Worm (Caenorhabditis elegans) whole organism, L4 larva: ENCODE results near the gene Y41E3.6.

Experiments used
- F37D6.2 ChIP-seq: sonication (generic microtip); optimal IDR thresholded peaks from 2 replicates; lab custom pipeline; 2016; ENCODE audit warnings: mild to moderate bottlenecking, missing genetic modification characterization, missing compliant biosample characterization
- F49E8.2 ChIP-seq: sonication (generic microtip); optimal IDR thresholded peaks from 2 replicates; lab custom pipeline; 2016; ENCODE audit warnings: missing compliant biosample characterization, mild to moderate bottlenecking, missing genetic modification characterization, borderline replicate concordance
- R02D3.7 ChIP-seq: fragments of 150-350 bp; sonication (generic microtip); optimal IDR thresholded peaks from 3 replicates; lab custom pipeline; 2014; ENCODE audit warnings: missing biosample characterization, missing genetic modification characterization
- T20F7.1 ChIP-seq: fragments of 200-800 bp; sonication (Bioruptor generic); optimal IDR thresholded peaks from 2 replicates; lab custom pipeline; 2018; ENCODE audit warnings: mild to moderate bottlenecking, missing genetic modification characterization, missing compliant biosample characterization
- Y105C5A.15 ChIP-seq: fragments of 200-800 bp; sonication (Bioruptor generic); IDR thresholded peaks from 2 replicates; pipeline ENCODE4 v1.3.6; 2022; ENCODE audit warnings: missing genetic modification characterization, missing compliant biosample characterization
- aha-1 ChIP-seq: fragments of 150-350 bp; peaks from one replicate; lab custom pipeline; 2014; ENCODE audit warnings: missing biosample characterization, missing genetic modification characterization
- aly-2 ChIP-seq: sonication (generic microtip); optimal IDR thresholded peaks from 2 replicates; lab custom pipeline; 2018; ENCODE audit warnings: missing biosample characterization, missing genetic modification characterization
- ama-1 ChIP-seq: fragments of 150-350 bp; optimal IDR thresholded peaks from 2 replicates; lab custom pipeline; 2014; ENCODE audit warnings: inconsistent platforms, mixed read lengths
- arid-1 ChIP-seq: fragments of 200-800 bp; sonication (Bioruptor generic); conservative IDR thresholded peaks from 2 replicates; pipeline ENCODE4 v1.3.6; 2022; ENCODE audit warnings: missing genetic modification reagents, missing genetic modification characterization, missing compliant biosample characterization
- ceh-28 ChIP-seq: fragments of 150-350 bp; optimal IDR thresholded peaks from 2 replicates; lab custom pipeline; 2014; ENCODE audit warnings: missing biosample characterization, missing genetic modification reagents, missing genetic modification characterization
- ceh-44 ChIP-seq: fragments of 200-800 bp; sonication (Bioruptor generic); IDR thresholded peaks from 2 replicates; pipeline ENCODE4 v1.3.6; 2022; ENCODE audit warnings: missing genetic modification reagents, missing genetic modification characterization, missing compliant biosample characterization
- ceh-62 ChIP-seq: sonication (generic microtip); optimal IDR thresholded peaks from 2 replicates; lab custom pipeline; 2017; ENCODE audit warnings: missing biosample characterization, missing genetic modification characterization
- ceh-82 ChIP-seq: sonication (generic microtip); optimal IDR thresholded peaks from 2 replicates; lab custom pipeline; 2017; ENCODE audit warnings: missing biosample characterization, missing genetic modification characterization
- daf-16 ChIP-seq, 3 experiments: sonication (generic microtip); optimal IDR thresholded peaks; 2 replicates each; lab custom pipeline; 2016 to 2017; ENCODE audit warnings: missing genetic modification characterization in 3 of 3, missing genetic modification reagents in 3 of 3, mild to moderate bottlenecking in 2 of 3, missing compliant biosample characterization in 2 of 3, missing biosample characterization in 1 of 3, moderate library complexity in 1 of 3
- daf-8 ChIP-seq: fragments of 200-800 bp; sonication (Bioruptor generic); IDR thresholded peaks from 2 replicates; pipeline ENCODE4 v1.3.6; 2022; ENCODE audit warnings: missing genetic modification characterization, missing compliant biosample characterization
- dmd-9 ChIP-seq: fragments of 200-800 bp; sonication (Bioruptor generic); IDR thresholded peaks from 2 replicates; pipeline ENCODE4 v1.3.6; 2022; ENCODE audit warnings: missing genetic modification reagents, missing genetic modification characterization, missing compliant biosample characterization
- dpl-1 ChIP-seq: fragments of 150-350 bp; optimal IDR thresholded peaks from 2 replicates; lab custom pipeline; 2014; ENCODE audit warnings: missing biosample characterization, missing genetic modification reagents, missing genetic modification characterization
- dve-1 ChIP-seq: sonication (generic microtip); optimal IDR thresholded peaks from 2 replicates; lab custom pipeline; 2017; ENCODE audit warnings: antibody characterized with exemption, mild to moderate bottlenecking, missing genetic modification characterization, missing compliant biosample characterization; ENCODE audit not compliant: insufficient read depth
- hlh-11 ChIP-seq: fragments of 200-800 bp; sonication (Bioruptor generic); optimal IDR thresholded peaks from 2 replicates; lab custom pipeline; 2018; ENCODE audit warnings: mild to moderate bottlenecking, missing genetic modification characterization, missing compliant biosample characterization
- hlh-30 ChIP-seq: sonication (generic microtip); optimal IDR thresholded peaks from 2 replicates; lab custom pipeline; 2017; ENCODE audit warnings: antibody characterized with exemption, mild to moderate bottlenecking, missing genetic modification characterization, missing compliant biosample characterization; ENCODE audit not compliant: insufficient read depth
- hmg-1.1 ChIP-seq: fragments of 200-800 bp; sonication (Bioruptor generic); IDR thresholded peaks from 2 replicates; pipeline ENCODE4 v1.3.6; 2022; ENCODE audit warnings: missing genetic modification reagents, missing genetic modification characterization, missing compliant biosample characterization
- lim-7 ChIP-seq: fragments of 200-800 bp; sonication (Bioruptor generic); IDR thresholded peaks from 2 replicates; pipeline ENCODE4 v1.3.6; 2022; ENCODE audit warnings: missing genetic modification characterization, missing compliant biosample characterization
- lin-1 ChIP-seq: fragments of 200-800 bp; sonication (Bioruptor generic); IDR thresholded peaks from 2 replicates; pipeline ENCODE4 v1.3.6; 2022; ENCODE audit warnings: missing genetic modification reagents, missing genetic modification characterization, missing compliant biosample characterization
- lin-13 ChIP-seq: fragments of 150-350 bp; optimal IDR thresholded peaks from 2 replicates; lab custom pipeline; 2014; ENCODE audit warnings: missing biosample characterization, missing genetic modification reagents, missing genetic modification characterization
- lin-38 ChIP-seq: fragments of 200-800 bp; sonication (Bioruptor generic); IDR thresholded peaks from 2 replicates; pipeline ENCODE4 v1.3.6; 2022; ENCODE audit warnings: missing genetic modification reagents, missing genetic modification characterization, missing compliant biosample characterization
- lir-3 ChIP-seq: sonication (generic microtip); optimal IDR thresholded peaks from 2 replicates; lab custom pipeline; 2016; ENCODE audit warnings: mild to moderate bottlenecking, missing genetic modification characterization, missing compliant biosample characterization
- lsy-2 ChIP-seq, 2 experiments: fragments of 150-350 bp in 1 of 2; sonication (generic microtip) in 1 of 2; optimal IDR thresholded peaks; 2 replicates each; lab custom pipeline; 2014 to 2017; ENCODE audit warnings: missing biosample characterization in 2 of 2, missing genetic modification characterization in 2 of 2
- madf-9 ChIP-seq: fragments of 200-800 bp; sonication (Bioruptor generic); conservative IDR thresholded peaks from 2 replicates; pipeline ENCODE4 v1.3.6; 2022; ENCODE audit warnings: missing genetic modification reagents, missing genetic modification characterization, missing compliant biosample characterization
- mdl-1 ChIP-seq, 2 experiments: fragments of 150-350 bp in 1 of 2; sonication (generic microtip) in 1 of 2; optimal IDR thresholded peaks; 2 replicates each; lab custom pipeline; 2014 to 2017; ENCODE audit warnings: missing biosample characterization in 2 of 2, missing genetic modification characterization in 2 of 2
- mep-1 ChIP-seq: fragments of 150-350 bp; sonication (generic microtip); optimal IDR thresholded peaks from 3 replicates; lab custom pipeline; 2014; ENCODE audit warnings: missing biosample characterization, missing genetic modification characterization
- mes-2 ChIP-seq: sonication (generic microtip); optimal IDR thresholded peaks from 2 replicates; lab custom pipeline; 2016; ENCODE audit warnings: missing genotype, mild to moderate bottlenecking, missing genetic modification characterization, missing compliant biosample characterization; ENCODE audit not compliant: poor library complexity, severe bottlenecking
- nhr-11 ChIP-seq: fragments of 150-350 bp; optimal IDR thresholded peaks from 2 replicates; lab custom pipeline; 2014; ENCODE audit warnings: missing biosample characterization, missing genetic modification characterization
- nhr-111 ChIP-seq: fragments of 200-800 bp; sonication (Bioruptor generic); optimal IDR thresholded peaks from 2 replicates; lab custom pipeline; 2018; ENCODE audit warnings: mild to moderate bottlenecking, missing genetic modification characterization, missing compliant biosample characterization
- nhr-28 ChIP-seq: fragments of 150-350 bp; optimal IDR thresholded peaks from 2 replicates; lab custom pipeline; 2014; ENCODE audit warnings: missing biosample characterization, missing genetic modification characterization
- nhr-48 ChIP-seq: sonication (generic microtip); optimal IDR thresholded peaks from 2 replicates; lab custom pipeline; 2016; ENCODE audit warnings: mild to moderate bottlenecking, missing genetic modification characterization, missing compliant biosample characterization
- nhr-6 ChIP-seq: fragments of 150-350 bp; optimal IDR thresholded peaks from 2 replicates; lab custom pipeline; 2014; ENCODE audit warnings: missing biosample characterization, missing genetic modification characterization
- nhr-77 ChIP-seq: fragments of 150-350 bp; optimal IDR thresholded peaks from 2 replicates; lab custom pipeline; 2014; ENCODE audit warnings: missing biosample characterization, missing genetic modification characterization
- pha-4 ChIP-seq, 2 experiments: fragments of 150-350 bp in 1 of 2; fragments of 200-800 bp in 1 of 2; sonication (Bioruptor generic) in 1 of 2; IDR thresholded peaks in 1 of 2; optimal IDR thresholded peaks in 1 of 2; 2 replicates each; pipeline versions ENCODE4 v1.3.6 to Lab custom; 2014 to 2022; ENCODE audit warnings: missing genetic modification characterization in 2 of 2, missing genetic modification reagents in 2 of 2, missing biosample characterization in 1 of 2, missing compliant biosample characterization in 1 of 2
- rbr-2 ChIP-seq: sonication (generic microtip); optimal IDR thresholded peaks from 2 replicates; lab custom pipeline; 2016; ENCODE audit warnings: missing genotype, missing genetic modification characterization, missing compliant biosample characterization
- snpc-1.2 ChIP-seq: fragments of 200-800 bp; sonication (Bioruptor generic); IDR thresholded peaks from 2 replicates; pipeline ENCODE4 v1.3.6; 2022; ENCODE audit warnings: missing genetic modification reagents, missing genetic modification characterization, missing compliant biosample characterization
- snpc-4 ChIP-seq: fragments of 150-350 bp; optimal IDR thresholded peaks from 2 replicates; lab custom pipeline; 2014; ENCODE audit warnings: missing biosample characterization, missing genetic modification characterization
- tag-97 ChIP-seq: fragments of 200-800 bp; sonication (Bioruptor generic); IDR thresholded peaks from 2 replicates; pipeline ENCODE4 v1.3.6; 2022; ENCODE audit warnings: missing genetic modification characterization, missing compliant biosample characterization
- unc-62 ChIP-seq, 3 experiments: fragments of 150-350 bp in 1 of 3; sonication (generic microtip); optimal IDR thresholded peaks in 2 of 3; peaks in 1 of 3; 1 replicate in 1 of 3; 2 replicates in 2 of 3; lab custom pipeline; 2014 to 2017; ENCODE audit warnings: missing biosample characterization in 3 of 3, missing genetic modification characterization in 3 of 3, missing genetic modification reagents in 3 of 3, missing genotype in 1 of 3
- zfp-3 ChIP-seq: fragments of 200-800 bp; sonication (Bioruptor generic); conservative IDR thresholded peaks from 2 replicates; pipeline ENCODE4 v1.3.6; 2022; ENCODE audit warnings: missing genetic modification reagents, missing genetic modification characterization, missing compliant biosample characterization
- ztf-11 ChIP-seq: fragments of 150-350 bp; optimal IDR thresholded peaks from 2 replicates; lab custom pipeline; 2014; ENCODE audit warnings: missing biosample characterization, missing genetic modification characterization
- ztf-7 ChIP-seq: fragments of 150-350 bp; optimal IDR thresholded peaks from 2 replicates; lab custom pipeline; 2014; ENCODE audit warnings: missing biosample characterization, missing genetic modification characterization

Gene Y41E3.6

DNA sequence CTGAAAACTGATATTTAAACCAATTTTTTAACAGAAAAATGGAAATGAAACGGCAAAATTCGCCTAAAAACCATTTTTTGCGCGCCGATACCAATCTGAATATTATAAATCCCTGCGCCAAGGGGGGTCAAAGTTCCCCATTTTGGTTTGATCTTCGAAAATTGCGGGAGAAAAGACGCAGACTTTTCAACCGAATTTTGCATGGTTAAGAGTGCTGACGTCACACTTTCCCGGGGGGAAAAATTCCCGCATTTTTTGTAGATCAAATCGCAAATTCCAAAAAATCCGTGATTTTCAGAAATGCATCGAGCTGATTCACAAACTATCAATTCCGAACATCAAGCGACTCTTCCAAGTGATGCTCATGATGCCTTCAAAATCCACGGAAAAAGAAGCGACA lies 23.0 kb downstream of the Y41E3.6 start:
- no peak for TF ChIP-seq ama-1 (lab: Kevin White, UChicago)
- TF ChIP-seq snpc-1.2 (GFP tag; lab: Robert Waterston, UW) = 0 out of 2 replicates have a peak, but pooled peaks have one; percentile 13
- no peak for TF ChIP-seq ceh-62 (tag; lab: Kevin White, UChicago)
- TF ChIP-seq nhr-77 (tag; lab: Kevin White, UChicago) = no peak
- no peak for TF ChIP-seq aly-2 (tag; lab: Kevin White, UChicago)

DNA sequence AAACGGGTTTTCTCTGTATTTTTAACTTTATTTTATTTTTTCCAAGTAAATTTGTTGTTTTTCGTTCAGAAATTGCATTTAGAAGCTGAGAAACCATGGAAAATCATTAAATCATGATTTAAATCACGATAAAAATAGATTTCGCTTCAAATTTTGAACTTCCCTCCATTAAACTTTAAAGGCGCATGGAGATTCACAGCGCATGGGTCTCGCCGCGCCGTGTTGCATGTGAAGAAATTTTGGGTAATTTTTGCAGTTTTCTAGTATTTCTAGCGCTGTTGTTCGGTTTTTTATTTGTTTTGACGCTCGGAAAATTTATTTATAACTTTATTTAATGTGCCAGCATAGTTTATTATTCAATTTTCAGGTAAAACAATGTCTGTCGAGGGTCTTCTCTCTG lies 30.4 kb downstream of the Y41E3.6 start, which contains the start of gene eef-1B.2:
eef-1B.2 (plus strand) TSS at position 358 of the 400 bp plus-strand sequence.
- no peak for TF ChIP-seq lim-7 (GFP tag; lab: Robert Waterston, UW)
- peak; percentile 11 for TF ChIP-seq nhr-77 (tag; lab: Kevin White, UChicago)
- peak; percentile 66 for TF ChIP-seq nhr-28 (tag; lab: Kevin White, UChicago)
- TF ChIP-seq nhr-11 = peak; percentile 23
- no peak for TF ChIP-seq snpc-4 (tag; lab: Kevin White, UChicago)
- TF ChIP-seq mdl-1 (tag; optimal IDR thresholded peaks at IDR 0.05; lab: Kevin White, UChicago) = peak in 1 of 2 experiments; percentile 21
- no peak for TF ChIP-seq ceh-28 (tag; lab: Kevin White, UChicago)
- TF ChIP-seq lir-3 (tag; lab: Kevin White, UChicago) = no peak
- no peak for TF ChIP-seq tag-97 (GFP tag; lab: Robert Waterston, UW)
- no peak for TF ChIP-seq T20F7.1 (GFP tag; lab: Kevin White, UChicago)
- TF ChIP-seq lin-13 (GFP tag; lab: Kevin White, UChicago) = peak; percentile 62
- TF ChIP-seq lin-38 (GFP tag; lab: Robert Waterston, UW) = peak; percentile 50
- TF ChIP-seq madf-9 (GFP tag; lab: Robert Waterston, UW) = no peak
- peak; percentile 8 for TF ChIP-seq hlh-11 (tag; lab: Kevin White, UChicago)
- no peak for TF ChIP-seq ztf-11
- TF ChIP-seq hmg-1.1 = 0 out of 2 replicates have a peak, but pooled peaks have one; percentile 7
- TF ChIP-seq lsy-2 (tag; optimal IDR thresholded peaks at IDR 0.05; lab: Kevin White, UChicago) = peak in 1 of 2 experiments; percentile 87
- TF ChIP-seq F37D6.2 (tag; lab: Kevin White, UChicago) = no peak
- peak; percentile 80 for TF ChIP-seq mes-2 (tag; lab: Kevin White, UChicago)
- no peak for TF ChIP-seq lin-1
- peak; percentile 76 for TF ChIP-seq hlh-30 (tag; lab: Kevin White, UChicago)
- peak; percentile 63 for TF ChIP-seq dve-1 (tag; lab: Kevin White, UChicago)
- TF ChIP-seq ceh-44 (GFP tag; lab: Robert Waterston, UW) = no peak
- TF ChIP-seq daf-8 = no peak
- no peak for TF ChIP-seq nhr-111
- peak; percentile 51 for TF ChIP-seq nhr-6
- peak; percentile 9 for TF ChIP-seq F49E8.2 (tag; lab: Kevin White, UChicago)
- no peak for TF ChIP-seq pha-4 (GFP tag; IDR thresholded peaks at IDR 0.05; lab: Robert Waterston, UW)
- peak; percentile 0 for TF ChIP-seq pha-4 (tag; optimal IDR thresholded peaks at IDR 0.05; lab: Kevin White, UChicago)
- no peak for TF ChIP-seq ceh-82 (tag; lab: Kevin White, UChicago)
- TF ChIP-seq ztf-7 (tag; lab: Kevin White, UChicago) = peak; percentile 79
- TF ChIP-seq nhr-48 = no peak
- TF ChIP-seq dpl-1 (GFP tag; lab: Kevin White, UChicago) = peak; percentile 94
- no peak for TF ChIP-seq zfp-3
- peak; percentile 82 for TF ChIP-seq mep-1
- no peak for TF ChIP-seq arid-1 (GFP tag; lab: Robert Waterston, UW)
- TF ChIP-seq rbr-2 = peak; percentile 27
- TF ChIP-seq snpc-1.2 (GFP tag; lab: Robert Waterston, UW) = 0 out of 2 replicates have a peak, but pooled peaks have one; percentile 20
- TF ChIP-seq R02D3.7 (tag; lab: Kevin White, UChicago) = no peak
- peak; percentile 97 for TF ChIP-seq aha-1
- no peak for TF ChIP-seq dmd-9 (GFP tag; lab: Robert Waterston, UW)
- TF ChIP-seq daf-16 (GFP tag; optimal IDR thresholded peaks at IDR 0.05; lab: Kevin White, UChicago) = no peak
- peak; percentile 8 for TF ChIP-seq daf-16 (tag; optimal IDR thresholded peaks at IDR 0.05; lab: Kevin White, UChicago)
- no peak for TF ChIP-seq Y105C5A.15 (GFP tag; lab: Robert Waterston, UW)
- TF ChIP-seq unc-62 (GFP tag; optimal IDR thresholded peaks at IDR 0.05 in 1 of 2; lab: Kevin White, UChicago) = peak in 1 of 2 experiments; percentile 38
- TF ChIP-seq unc-62 (tag; optimal IDR thresholded peaks at IDR 0.05; lab: Kevin White, UChicago) = no peak
